Worm (Caenorhabditis elegans): ENCODE measurements around the gene C48D1.9.

DNA sequence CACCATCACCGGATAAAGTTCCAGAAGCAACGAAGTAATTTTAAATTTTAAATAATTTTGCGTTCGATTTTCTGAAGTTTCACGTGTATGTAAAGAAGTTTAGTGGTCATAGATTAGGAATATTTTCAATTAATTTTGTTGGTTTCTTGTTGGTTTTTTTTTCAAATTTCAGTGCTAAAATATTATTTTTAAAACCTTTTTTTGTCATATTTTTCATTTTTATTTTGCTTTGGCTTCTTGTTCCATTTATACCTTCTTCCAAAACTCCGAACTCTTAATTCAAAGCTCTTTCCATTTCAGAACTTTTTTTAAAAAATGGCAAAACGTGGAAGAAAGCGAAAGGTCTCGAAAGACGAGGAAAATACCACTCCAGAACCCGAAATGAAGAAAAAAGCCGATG is 37.5 kb upstream of the C48D1.9 start, which contains the start of gene JC8.7:
- TF ChIP-seq nhr-76 (tag; optimal IDR thresholded peaks at IDR 0.05) (no peak), lin-13 (GFP tag; optimal IDR thresholded peaks at IDR 0.05) (no peak), elt-2 (tag; optimal IDR thresholded peaks at IDR 0.05) (no peak), ceh-88 (GFP tag; IDR thresholded peaks at IDR 0.05) (no peak), nhr-28 (tag; optimal IDR thresholded peaks at IDR 0.05) (no peak)
